Worm (Caenorhabditis elegans) whole organism, L4 larva: ENCODE measurements around the gene C46F11.5.
A peak's percentile ranks its signal among the peaks of the same experiment; 100 is the strongest.
"Not testable (repeated sequence)": the region's sequence is repeated elsewhere in the genome, so short reads cannot be mapped to it uniquely, and the experiment has no call there.

Experiments used
- F10B5.3 ChIP-seq: sonication (generic microtip); optimal IDR thresholded peaks from 2 replicates; lab custom pipeline; 2016; ENCODE audit warnings: mild to moderate bottlenecking, missing genetic modification characterization, missing compliant biosample characterization
- F26F4.8 ChIP-seq: fragments of 200-800 bp; sonication (Bioruptor generic); conservative IDR thresholded peaks from 2 replicates; pipeline ENCODE4 v1.3.6; 2022; ENCODE audit warnings: missing genetic modification characterization, missing compliant biosample characterization
- F44E2.7 ChIP-seq: fragments of 200-800 bp; sonication (Bioruptor generic); IDR thresholded peaks from 2 replicates; pipeline ENCODE4 v2.1.2; 2022; ENCODE audit warnings: missing genetic modification characterization, missing compliant biosample characterization
- T20F7.1 ChIP-seq: fragments of 200-800 bp; sonication (Bioruptor generic); optimal IDR thresholded peaks from 2 replicates; lab custom pipeline; 2018; ENCODE audit warnings: mild to moderate bottlenecking, missing genetic modification characterization, missing compliant biosample characterization
- T26A8.4 ChIP-seq: fragments of 200-800 bp; sonication (Bioruptor generic); IDR thresholded peaks from 2 replicates; pipeline ENCODE4 v1.3.6; 2022; ENCODE audit warnings: missing genetic modification characterization, missing compliant biosample characterization
- Y105C5A.15 ChIP-seq: fragments of 200-800 bp; sonication (Bioruptor generic); IDR thresholded peaks from 2 replicates; pipeline ENCODE4 v1.3.6; 2022; ENCODE audit warnings: missing genetic modification characterization, missing compliant biosample characterization
- Y48G9A.11 ChIP-seq: fragments of 200-800 bp; sonication (Bioruptor generic); IDR thresholded peaks from 2 replicates; pipeline ENCODE4 v1.3.6; 2022; ENCODE audit warnings: missing genetic modification reagents, missing genetic modification characterization, missing compliant biosample characterization
- ZK337.2 ChIP-seq: fragments of 200-800 bp; sonication (Bioruptor generic); IDR thresholded peaks from 2 replicates; pipeline ENCODE4 v1.3.6; 2022; ENCODE audit warnings: missing genetic modification reagents, missing genetic modification characterization, missing compliant biosample characterization
- aha-1 ChIP-seq: fragments of 150-350 bp; peaks from one replicate; lab custom pipeline; 2014; ENCODE audit warnings: missing biosample characterization, missing genetic modification characterization
- ceh-44 ChIP-seq: fragments of 200-800 bp; sonication (Bioruptor generic); IDR thresholded peaks from 2 replicates; pipeline ENCODE4 v1.3.6; 2022; ENCODE audit warnings: missing genetic modification reagents, missing genetic modification characterization, missing compliant biosample characterization
- ctbp-1 ChIP-seq: fragments of 200-800 bp; sonication (Bioruptor generic); IDR thresholded peaks from 2 replicates; pipeline ENCODE4 v1.3.6; 2022; ENCODE audit warnings: missing genetic modification reagents, missing genetic modification characterization, missing compliant biosample characterization
- daf-16 ChIP-seq, 3 experiments: sonication (generic microtip); optimal IDR thresholded peaks; 2 replicates each; lab custom pipeline; 2016 to 2017; ENCODE audit warnings: missing genetic modification characterization in 3 of 3, missing genetic modification reagents in 3 of 3, mild to moderate bottlenecking in 2 of 3, missing compliant biosample characterization in 2 of 3, missing biosample characterization in 1 of 3, moderate library complexity in 1 of 3
- daf-19 ChIP-seq: fragments of 200-800 bp; sonication (Bioruptor generic); conservative IDR thresholded peaks from 2 replicates; pipeline ENCODE4 v1.3.6; 2022; ENCODE audit warnings: missing genetic modification characterization, missing compliant biosample characterization
- dmd-6 ChIP-seq: fragments of 200-800 bp; sonication (Bioruptor generic); IDR thresholded peaks from 2 replicates; pipeline ENCODE4 v1.3.6; 2022; ENCODE audit warnings: missing genetic modification reagents, missing genetic modification characterization, missing compliant biosample characterization
- dmd-9 ChIP-seq: fragments of 200-800 bp; sonication (Bioruptor generic); IDR thresholded peaks from 2 replicates; pipeline ENCODE4 v1.3.6; 2022; ENCODE audit warnings: missing genetic modification reagents, missing genetic modification characterization, missing compliant biosample characterization
- hif-1 ChIP-seq, 2 experiments: sonication (generic microtip); optimal IDR thresholded peaks; 2 replicates each; lab custom pipeline; 2016 to 2017; ENCODE audit warnings: missing compliant biosample characterization in 2 of 2, missing genetic modification characterization in 2 of 2, missing genetic modification reagents in 2 of 2, missing genotype in 2 of 2, mild to moderate bottlenecking in 1 of 2
- hlh-11 ChIP-seq: fragments of 200-800 bp; sonication (Bioruptor generic); optimal IDR thresholded peaks from 2 replicates; lab custom pipeline; 2018; ENCODE audit warnings: mild to moderate bottlenecking, missing genetic modification characterization, missing compliant biosample characterization
- hmg-1.1 ChIP-seq: fragments of 200-800 bp; sonication (Bioruptor generic); IDR thresholded peaks from 2 replicates; pipeline ENCODE4 v1.3.6; 2022; ENCODE audit warnings: missing genetic modification reagents, missing genetic modification characterization, missing compliant biosample characterization
- lin-1 ChIP-seq: fragments of 200-800 bp; sonication (Bioruptor generic); IDR thresholded peaks from 2 replicates; pipeline ENCODE4 v1.3.6; 2022; ENCODE audit warnings: missing genetic modification reagents, missing genetic modification characterization, missing compliant biosample characterization
- lin-29 ChIP-seq: fragments of 200-800 bp; sonication (Bioruptor generic); IDR thresholded peaks from 2 replicates; pipeline ENCODE4 v1.3.6; 2022; ENCODE audit warnings: missing genetic modification reagents, missing genetic modification characterization, missing compliant biosample characterization
- lin-38 ChIP-seq: fragments of 200-800 bp; sonication (Bioruptor generic); IDR thresholded peaks from 2 replicates; pipeline ENCODE4 v1.3.6; 2022; ENCODE audit warnings: missing genetic modification reagents, missing genetic modification characterization, missing compliant biosample characterization
- mdt-29 ChIP-seq: fragments of 200-800 bp; sonication (Bioruptor generic); IDR thresholded peaks from 2 replicates; pipeline ENCODE4 v1.3.6; 2022; ENCODE audit warnings: missing genetic modification reagents, missing genetic modification characterization, missing compliant biosample characterization
- mxl-2 ChIP-seq: fragments of 200-800 bp; sonication (Bioruptor generic); conservative IDR thresholded peaks from 2 replicates; pipeline ENCODE4 v1.3.6; 2022; ENCODE audit warnings: missing genetic modification reagents, missing genetic modification characterization, missing compliant biosample characterization
- nhr-11 ChIP-seq: fragments of 150-350 bp; optimal IDR thresholded peaks from 2 replicates; lab custom pipeline; 2014; ENCODE audit warnings: missing biosample characterization, missing genetic modification characterization
- nhr-42 ChIP-seq: fragments of 200-800 bp; sonication (Bioruptor generic); IDR thresholded peaks from 2 replicates; pipeline ENCODE4 v1.3.6; 2022; ENCODE audit warnings: missing genetic modification characterization, missing compliant biosample characterization
- nhr-48 ChIP-seq: sonication (generic microtip); optimal IDR thresholded peaks from 2 replicates; lab custom pipeline; 2016; ENCODE audit warnings: mild to moderate bottlenecking, missing genetic modification characterization, missing compliant biosample characterization
- nhr-6 ChIP-seq: fragments of 150-350 bp; optimal IDR thresholded peaks from 2 replicates; lab custom pipeline; 2014; ENCODE audit warnings: missing biosample characterization, missing genetic modification characterization
- pha-4 ChIP-seq, 2 experiments: fragments of 150-350 bp in 1 of 2; fragments of 200-800 bp in 1 of 2; sonication (Bioruptor generic) in 1 of 2; IDR thresholded peaks in 1 of 2; optimal IDR thresholded peaks in 1 of 2; 2 replicates each; pipeline versions ENCODE4 v1.3.6 to Lab custom; 2014 to 2022; ENCODE audit warnings: missing genetic modification characterization in 2 of 2, missing genetic modification reagents in 2 of 2, missing biosample characterization in 1 of 2, missing compliant biosample characterization in 1 of 2
- php-3 ChIP-seq: fragments of 200-800 bp; sonication (Bioruptor generic); IDR thresholded peaks from 2 replicates; pipeline ENCODE4 v1.3.6; 2022; ENCODE audit warnings: missing genetic modification reagents, missing genetic modification characterization, missing compliant biosample characterization
- rbr-2 ChIP-seq: sonication (generic microtip); optimal IDR thresholded peaks from 2 replicates; lab custom pipeline; 2016; ENCODE audit warnings: missing genotype, missing genetic modification characterization, missing compliant biosample characterization
- set-16 ChIP-seq: fragments of 200-800 bp; sonication (Bioruptor generic); IDR thresholded peaks from 2 replicates; pipeline ENCODE4 v1.3.6; 2022; ENCODE audit warnings: missing genetic modification reagents, missing genetic modification characterization, missing compliant biosample characterization
- snpc-1.2 ChIP-seq: fragments of 200-800 bp; sonication (Bioruptor generic); IDR thresholded peaks from 2 replicates; pipeline ENCODE4 v1.3.6; 2022; ENCODE audit warnings: missing genetic modification reagents, missing genetic modification characterization, missing compliant biosample characterization
- spr-1 ChIP-seq: sonication (generic microtip); optimal IDR thresholded peaks from 2 replicates; lab custom pipeline; 2016; ENCODE audit warnings: mild to moderate bottlenecking, missing genetic modification characterization, missing compliant biosample characterization
- tra-1 ChIP-seq: fragments of 200-800 bp; sonication (Bioruptor generic); IDR thresholded peaks from 2 replicates; pipeline ENCODE4 v1.3.6; 2022; ENCODE audit warnings: missing genetic modification reagents, missing genetic modification characterization, missing compliant biosample characterization
- zfp-3 ChIP-seq: fragments of 200-800 bp; sonication (Bioruptor generic); conservative IDR thresholded peaks from 2 replicates; pipeline ENCODE4 v1.3.6; 2022; ENCODE audit warnings: missing genetic modification reagents, missing genetic modification characterization, missing compliant biosample characterization
- ztf-7 ChIP-seq: fragments of 150-350 bp; optimal IDR thresholded peaks from 2 replicates; lab custom pipeline; 2014; ENCODE audit warnings: missing biosample characterization, missing genetic modification characterization

The C46F11.5 gene

ce11 chrIII:3698366-3698765 is 41.0 kb upstream of the C46F11.5 start:
- TF ChIP-seq F44E2.7 (GFP tag; lab: Robert Waterston, UW), result no peak
- peak; percentile 97 for TF ChIP-seq aha-1 (tag; lab: Kevin White, UChicago)
- TF ChIP-seq, all 104 proteins: peak for 1

- TF ChIP-seq lin-38 (GFP tag; lab: Robert Waterston, UW), result peak; percentile 65
- TF ChIP-seq hmg-1.1 (GFP tag; lab: Robert Waterston, UW), result peak; percentile 47
These were observed 39.8 kb upstream of the C46F11.5 start for ce11 chrIII:3697181-3697580.

- TF ChIP-seq lin-1 (GFP tag; lab: Robert Waterston, UW) (peak; percentile 44; the same call in 1 of the 2 replicates), nhr-42 (GFP tag; lab: Robert Waterston, UW) (peak; percentile 70; the same call in 1 of the 2 replicates), tra-1 (GFP tag; lab: Robert Waterston, UW) (peak; percentile 73), Y48G9A.11 (GFP tag; lab: Robert Waterston, UW) (0 out of 2 replicates have a peak, but pooled peaks have one; percentile 25), set-16 (GFP tag; lab: Robert Waterston, UW) (peak; percentile 71), ceh-44 (0 out of 2 replicates have a peak, but pooled peaks have one; percentile 17), zfp-3 (peak; percentile 64; the same call in 1 of the 2 replicates), dmd-6 (peak; percentile 62), rbr-2 (tag; lab: Kevin White, UChicago) (peak; percentile 20), dmd-9 (GFP tag; lab: Robert Waterston, UW) (0 out of 2 replicates have a peak, but pooled peaks have one; percentile 65), mxl-2 (GFP tag; lab: Robert Waterston, UW) (peak; percentile 65; the same call in 1 of the 2 replicates), php-3 (GFP tag; lab: Robert Waterston, UW) (0 out of 2 replicates have a peak, but pooled peaks have one; percentile 63), hmg-1.1 (GFP tag; lab: Robert Waterston, UW) (peak; percentile 88), lin-29 (GFP tag; lab: Robert Waterston, UW) (peak; percentile 69; the same call in 1 of the 2 replicates), lin-38 (GFP tag; lab: Robert Waterston, UW) (peak; percentile 88), mdt-29 (GFP tag; lab: Robert Waterston, UW) (0 out of 2 replicates have a peak, but pooled peaks have one; percentile 46), pha-4 (GFP tag; IDR thresholded peaks at IDR 0.05; lab: Robert Waterston, UW) (0 out of 2 replicates have a peak, but pooled peaks have one; percentile 39), ctbp-1 (GFP tag; lab: Robert Waterston, UW) (peak; percentile 66; the same call in 1 of the 2 replicates), snpc-1.2 (GFP tag; lab: Robert Waterston, UW) (peak; percentile 23; the same call in 1 of the 2 replicates)
- not testable (repeated sequence) for TF ChIP-seq pha-4 (tag; optimal IDR thresholded peaks at IDR 0.05; lab: Kevin White, UChicago)
These were observed 38.0 kb upstream of the C46F11.5 start for ce11 chrIII:3695398-3695797.

ce11 chrIII:3694572-3694971 is 37.2 kb upstream of the C46F11.5 start, which contains the start of gene npr-15:
npr-15 (minus strand) TSS chrIII:3694672.
- TF ChIP-seq nhr-6 (no peak), nhr-48 (tag; lab: Kevin White, UChicago) (no peak), daf-16 (GFP tag; optimal IDR thresholded peaks at IDR 0.05; lab: Kevin White, UChicago) (no peak), daf-16 (tag; optimal IDR thresholded peaks at IDR 0.05; lab: Kevin White, UChicago) (no peak), F26F4.8 (GFP tag; lab: Robert Waterston, UW) (no peak), F10B5.3 (tag; lab: Kevin White, UChicago) (no peak), T26A8.4 (GFP tag; lab: Robert Waterston, UW) (no peak), daf-19 (GFP tag; lab: Robert Waterston, UW) (no peak), set-16 (GFP tag; lab: Robert Waterston, UW) (no peak), tra-1 (GFP tag; lab: Robert Waterston, UW) (no peak), ZK337.2 (no peak), rbr-2 (tag; lab: Kevin White, UChicago) (no peak), Y105C5A.15 (GFP tag; lab: Robert Waterston, UW) (no peak), spr-1 (tag; lab: Kevin White, UChicago) (no peak), T20F7.1 (GFP tag; lab: Kevin White, UChicago) (no peak), lin-29 (GFP tag; lab: Robert Waterston, UW) (no peak), ztf-7 (tag; lab: Kevin White, UChicago) (no peak), hif-1 (tag; optimal IDR thresholded peaks at IDR 0.05; lab: Kevin White, UChicago) (no peak), dmd-9 (GFP tag; lab: Robert Waterston, UW) (no peak), nhr-11 (no peak), hlh-11 (no peak)
